Worm (Caenorhabditis elegans) whole organism, L3 larva: ENCODE measurements around the gene arv-1.

Experiments used
- ZK546.5 ChIP-seq: sonication (generic microtip); optimal IDR thresholded peaks from 2 replicates; lab custom pipeline; 2017; ENCODE audit warnings: missing biosample characterization, missing genetic modification characterization
- aly-2 ChIP-seq: fragments of 150-350 bp; optimal IDR thresholded peaks from 2 replicates; lab custom pipeline; 2014; ENCODE audit warnings: missing biosample characterization, missing genetic modification characterization
- ceh-16 ChIP-seq: sonication (generic microtip); optimal IDR thresholded peaks from 2 replicates; lab custom pipeline; 2017; ENCODE audit warnings: missing biosample characterization, missing genetic modification characterization
- ceh-28 ChIP-seq: fragments of 150-350 bp; optimal IDR thresholded peaks from 2 replicates; lab custom pipeline; 2014; ENCODE audit warnings: missing biosample characterization, missing genetic modification reagents, missing genetic modification characterization
- ceh-82 ChIP-seq: fragments of 150-350 bp; optimal IDR thresholded peaks from 2 replicates; lab custom pipeline; 2014; ENCODE audit warnings: missing biosample characterization, missing genetic modification characterization
- daf-12 ChIP-seq: fragments of 150-350 bp; optimal IDR thresholded peaks from 2 replicates; lab custom pipeline; 2014; ENCODE audit warnings: missing biosample characterization, missing genetic modification reagents, missing genetic modification characterization
- egl-27 ChIP-seq: sonication (generic microtip); optimal IDR thresholded peaks from 4 replicates; lab custom pipeline; 2017; ENCODE audit warnings: missing biosample characterization, missing genetic modification reagents, missing genetic modification characterization
- egl-5 ChIP-seq: fragments of 150-350 bp; optimal IDR thresholded peaks from 2 replicates; lab custom pipeline; 2017; ENCODE audit warnings: missing biosample characterization, missing genetic modification reagents, missing genetic modification characterization, inconsistent platforms
- elt-1 ChIP-seq: fragments of 150-350 bp; optimal IDR thresholded peaks from 2 replicates; lab custom pipeline; 2014; ENCODE audit warnings: missing biosample characterization, missing genetic modification characterization
- elt-2 ChIP-seq: sonication (generic microtip); optimal IDR thresholded peaks from 2 replicates; lab custom pipeline; 2016; ENCODE audit warnings: missing genetic modification reagents, mild to moderate bottlenecking, missing genetic modification characterization, missing compliant biosample characterization
- eor-1 ChIP-seq, 2 experiments: fragments of 150-350 bp; optimal IDR thresholded peaks; 2 replicates each; lab custom pipeline; 2014 to 2018; ENCODE audit warnings: missing biosample characterization in 2 of 2, missing genetic modification characterization in 2 of 2
- fkh-10 ChIP-seq: sonication (generic microtip); optimal IDR thresholded peaks from 2 replicates; lab custom pipeline; 2017; ENCODE audit warnings: missing biosample characterization, missing genetic modification reagents, missing genetic modification characterization
- fkh-2 ChIP-seq: fragments of 150-350 bp; optimal IDR thresholded peaks from 2 replicates; lab custom pipeline; 2014; ENCODE audit warnings: missing biosample characterization, missing genetic modification reagents, missing genetic modification characterization
- fos-1 ChIP-seq: fragments of 150-350 bp; optimal IDR thresholded peaks from 2 replicates; lab custom pipeline; 2014; ENCODE audit warnings: missing biosample characterization, missing genetic modification characterization
- hmg-11 ChIP-seq: sonication (generic microtip); optimal IDR thresholded peaks from 2 replicates; lab custom pipeline; 2016; ENCODE audit warnings: missing genetic modification characterization, missing compliant biosample characterization
- jun-1 ChIP-seq: fragments of 150-350 bp; optimal IDR thresholded peaks from 2 replicates; lab custom pipeline; 2014; ENCODE audit warnings: missing biosample characterization, missing genetic modification reagents, missing genetic modification characterization
- lin-15B ChIP-seq: fragments of 150-350 bp; optimal IDR thresholded peaks from 2 replicates; lab custom pipeline; 2014; ENCODE audit warnings: missing biosample characterization, missing genetic modification characterization
- lsy-12 ChIP-seq: sonication (generic microtip); optimal IDR thresholded peaks from 2 replicates; lab custom pipeline; 2016; ENCODE audit warnings: mild to moderate bottlenecking, missing genetic modification characterization, missing compliant biosample characterization
- mml-1 ChIP-seq: fragments of 150-350 bp; sonication (generic microtip); optimal IDR thresholded peaks from 3 replicates; lab custom pipeline; 2014; ENCODE audit warnings: missing biosample characterization, missing genetic modification characterization
- nfya-1 ChIP-seq: sonication (generic microtip); optimal IDR thresholded peaks from 2 replicates; lab custom pipeline; 2017; ENCODE audit warnings: missing genetic modification characterization, mild to moderate bottlenecking, missing compliant biosample characterization, antibody characterized with exemption, moderate library complexity; ENCODE audit not compliant: insufficient read depth
- nhr-11 ChIP-seq: fragments of 150-350 bp; optimal IDR thresholded peaks from 2 replicates; lab custom pipeline; 2014; ENCODE audit warnings: missing biosample characterization, missing genetic modification characterization
- nhr-23 ChIP-seq: fragments of 150-350 bp; optimal IDR thresholded peaks from 2 replicates; lab custom pipeline; 2014; ENCODE audit warnings: missing biosample characterization, missing genetic modification reagents, missing genetic modification characterization
- nhr-237 ChIP-seq: fragments of 150-350 bp; optimal IDR thresholded peaks from 2 replicates; lab custom pipeline; 2014; ENCODE audit warnings: missing biosample characterization, missing genetic modification characterization
- nhr-25 ChIP-seq: sonication (generic microtip); optimal IDR thresholded peaks from 2 replicates; lab custom pipeline; 2017; ENCODE audit warnings: missing biosample characterization, missing genetic modification characterization
- nhr-28 ChIP-seq: fragments of 150-350 bp; optimal IDR thresholded peaks from 2 replicates; lab custom pipeline; 2014; ENCODE audit warnings: missing biosample characterization, missing genetic modification characterization
- nhr-43 ChIP-seq: sonication (generic microtip); optimal IDR thresholded peaks from 2 replicates; lab custom pipeline; 2016; ENCODE audit warnings: mild to moderate bottlenecking, missing genetic modification characterization, missing compliant biosample characterization; ENCODE audit not compliant: poor library complexity, severe bottlenecking
- nhr-67 ChIP-seq: fragments of 150-350 bp; optimal IDR thresholded peaks from 2 replicates; lab custom pipeline; 2014; ENCODE audit warnings: missing biosample characterization, missing genetic modification characterization
- nhr-76 ChIP-seq: fragments of 150-350 bp; sonication (generic microtip); optimal IDR thresholded peaks from 5 replicates; lab custom pipeline; 2014; ENCODE audit warnings: missing biosample characterization, missing genetic modification characterization
- pha-4 ChIP-seq: fragments of 150-350 bp; optimal IDR thresholded peaks from 2 replicates; lab custom pipeline; 2014; ENCODE audit warnings: missing biosample characterization, missing genetic modification reagents, missing genetic modification characterization
- pqm-1 ChIP-seq: fragments of 150-350 bp; optimal IDR thresholded peaks from 2 replicates; lab custom pipeline; 2017; ENCODE audit warnings: missing biosample characterization, missing genetic modification characterization, inconsistent platforms
- sea-2 ChIP-seq: fragments of 150-350 bp; sonication (generic microtip); optimal IDR thresholded peaks from 4 replicates; lab custom pipeline; 2014; ENCODE audit warnings: missing biosample characterization, missing genetic modification reagents, missing genetic modification characterization
- tbx-2 ChIP-seq: sonication (generic microtip); optimal IDR thresholded peaks from 2 replicates; lab custom pipeline; 2016; ENCODE audit warnings: mild to moderate bottlenecking, missing genetic modification characterization, missing compliant biosample characterization
- unc-39 ChIP-seq: sonication (generic microtip); optimal IDR thresholded peaks from 4 replicates; lab custom pipeline; 2017; ENCODE audit warnings: missing biosample characterization, missing genetic modification characterization
- unc-62 ChIP-seq: fragments of 150-350 bp; sonication (generic microtip); optimal IDR thresholded peaks from 4 replicates; lab custom pipeline; 2014; ENCODE audit warnings: missing biosample characterization, missing genetic modification reagents, missing genetic modification characterization
- ztf-4 ChIP-seq: fragments of 150-350 bp; optimal IDR thresholded peaks from 2 replicates; lab custom pipeline; 2014; ENCODE audit warnings: missing biosample characterization, missing genetic modification characterization

arv-1 gene

ce11 chrII:10231874-10232273 lies 31.3 kb upstream of the arv-1 start:
- no peak for TF ChIP-seq nhr-237
- no peak for TF ChIP-seq nhr-11 (tag; lab: Kevin White, UChicago)
- no peak for TF ChIP-seq ceh-28 (tag; lab: Kevin White, UChicago)
- TF ChIP-seq unc-62 (GFP tag; lab: Kevin White, UChicago) = no peak
- TF ChIP-seq nhr-25 (tag; lab: Kevin White, UChicago) = no peak
- no peak for TF ChIP-seq jun-1 (tag; lab: Kevin White, UChicago)
- peak; percentile 60 for TF ChIP-seq elt-2 (tag; lab: Kevin White, UChicago)
- TF ChIP-seq daf-12 (tag; lab: Kevin White, UChicago) = no peak
- no peak for TF ChIP-seq ZK546.5 (tag; lab: Kevin White, UChicago)
- TF ChIP-seq pha-4 = peak; percentile 15
- TF ChIP-seq, all 47 proteins: peak for 2

- TF ChIP-seq ZK546.5 (tag; lab: Kevin White, UChicago) (no peak), pha-4 (no peak), unc-39 (tag; lab: Kevin White, UChicago) (no peak), fos-1 (no peak), nhr-28 (tag; lab: Kevin White, UChicago) (no peak), fkh-10 (GFP tag; lab: Kevin White, UChicago) (no peak), egl-5 (tag; lab: Kevin White, UChicago) (no peak), lsy-12 (tag; lab: Kevin White, UChicago) (no peak), jun-1 (tag; lab: Kevin White, UChicago) (no peak), pqm-1 (tag; lab: Kevin White, UChicago) (no peak), nhr-11 (tag; lab: Kevin White, UChicago) (no peak), mml-1 (no peak), ceh-16 (tag; lab: Kevin White, UChicago) (no peak), nfya-1 (no peak), nhr-43 (tag; lab: Kevin White, UChicago) (no peak), sea-2 (no peak), nhr-67 (tag; lab: Kevin White, UChicago) (no peak), ceh-82 (tag; lab: Kevin White, UChicago) (no peak), nhr-23 (tag; lab: Kevin White, UChicago) (no peak), ceh-28 (tag; lab: Kevin White, UChicago) (no peak)
These were observed 30.3 kb upstream of the arv-1 start, which contains the start of gene T01E8.8 for ce11 chrII:10230972-10231371. TSS of gene T01E8.8 (plus strand) at chrII:10231272.

ce11 chrII:10227030-10227429 lies 26.4 kb upstream of the arv-1 start, which contains the start of gene srh-135:
TSS of gene srh-135 (minus strand) at chrII:10227130.
- TF ChIP-seq nhr-28 (tag; lab: Kevin White, UChicago) (no peak), nhr-25 (tag; lab: Kevin White, UChicago) (no peak), elt-1 (no peak), daf-12 (tag; lab: Kevin White, UChicago) (no peak), egl-5 (tag; lab: Kevin White, UChicago) (no peak), tbx-2 (tag; lab: Kevin White, UChicago) (no peak), nhr-76 (tag; lab: Kevin White, UChicago) (no peak), fkh-10 (GFP tag; lab: Kevin White, UChicago) (no peak), fkh-2 (tag; lab: Kevin White, UChicago) (no peak), hmg-11 (tag; lab: Kevin White, UChicago) (no peak), ztf-4 (tag; lab: Kevin White, UChicago) (no peak), lin-15B (tag; lab: Kevin White, UChicago) (no peak), egl-27 (tag; lab: Kevin White, UChicago) (no peak), aly-2 (tag; lab: Kevin White, UChicago) (no peak), nhr-67 (tag; lab: Kevin White, UChicago) (no peak), eor-1 (tag; optimal IDR thresholded peaks at IDR 0.05; lab: Kevin White, UChicago) (no peak)
- TF ChIP-seq, all 47 proteins: peak for 0

- TF ChIP-seq unc-62 (GFP tag; lab: Kevin White, UChicago) = no peak
- TF ChIP-seq elt-2 (tag; lab: Kevin White, UChicago) = no peak
These were observed 22.0 kb upstream of the arv-1 start, which contains the start of gene plc-3 for ce11 chrII:10222577-10222976. TSS of gene plc-3 (plus strand) at chrII:10222877.
